Fruit fly (Drosophila melanogaster): ENCODE measurements around the gene BRWD3.

The BRWD3 gene

dm6 chr3R:24357698-24358097 lies 38.9 kb downstream of the BRWD3 start, which contains the start of gene Golgin84:
Gene Golgin84, minus strand, starts transcription at chr3R:24357938.
- TF ChIP-seq EcR (GFP tag; optimal IDR thresholded peaks at IDR 0.05) (no peak), CG9948 (tag; optimal IDR thresholded peaks at IDR 0.05) (no peak), Ets98B (GFP tag; IDR thresholded peaks at IDR 0.05) (no peak), CG8159 (tag; optimal IDR thresholded peaks at IDR 0.05) (no peak), CG32121 (GFP tag; IDR thresholded peaks at IDR 0.05) (no peak), CG12605 (GFP tag; IDR thresholded peaks at IDR 0.05) (no peak), CG13204 (GFP tag; optimal IDR thresholded peaks at IDR 0.05) (no peak), D1 (tag; optimal IDR thresholded peaks at IDR 0.05) (no peak), Pif1B (GFP tag; optimal IDR thresholded peaks at IDR 0.05) (no peak), CG4496 (GFP tag; IDR thresholded peaks at IDR 0.05) (no peak), CG34367 (tag; optimal IDR thresholded peaks at IDR 0.05) (no peak), CG14655 (GFP tag; optimal IDR thresholded peaks at IDR 0.05) (no peak), rn (GFP tag; IDR thresholded peaks at IDR 0.05) (no peak)

dm6 chr3R:24359957-24360356 lies 41.2 kb downstream of the BRWD3 start, which contains the start of gene CG18528:
Gene CG18528, minus strand, starts transcription at chr3R:24360144.
- TF ChIP-seq CG10348 (GFP tag; IDR thresholded peaks at IDR 0.05) = no peak

dm6 chr3R:24361583-24361982 lies 42.8 kb downstream of the BRWD3 start, which contains the start of the genes CG5762 and CG33339:
Gene CG5762, minus strand, starts transcription at chr3R:24361683.
Gene CG33339, plus strand, starts transcription at chr3R:24361847.
- TF ChIP-seq CG12605 (GFP tag; IDR thresholded peaks at IDR 0.05) = no peak
- no peak for TF ChIP-seq CG4496 (GFP tag; IDR thresholded peaks at IDR 0.05)
- no peak for TF ChIP-seq Pif1B (GFP tag; optimal IDR thresholded peaks at IDR 0.05)
- TF ChIP-seq D1 (tag; optimal IDR thresholded peaks at IDR 0.05) = no peak
- TF ChIP-seq CG8301 (tag; optimal IDR thresholded peaks at IDR 0.05) = no peak
- TF ChIP-seq CG17806 (tag; optimal IDR thresholded peaks at IDR 0.05) = no peak
- TF ChIP-seq Pif1A (GFP tag; optimal IDR thresholded peaks at IDR 0.05) = no peak
- no peak for TF ChIP-seq CG14655 (GFP tag; optimal IDR thresholded peaks at IDR 0.05)
- no peak for TF ChIP-seq CG32121 (GFP tag; IDR thresholded peaks at IDR 0.05)
- no peak for TF ChIP-seq CG34367 (tag; optimal IDR thresholded peaks at IDR 0.05)
- TF ChIP-seq gl (tag; optimal IDR thresholded peaks at IDR 0.05) = no peak
- no peak for TF ChIP-seq EcR (GFP tag; optimal IDR thresholded peaks at IDR 0.05)
- no peak for TF ChIP-seq CG13204 (GFP tag; optimal IDR thresholded peaks at IDR 0.05)
- no peak for TF ChIP-seq rn (GFP tag; IDR thresholded peaks at IDR 0.05)
- TF ChIP-seq CG8159 (tag; optimal IDR thresholded peaks at IDR 0.05) = no peak
- TF ChIP-seq Snoo (tag; optimal IDR thresholded peaks at IDR 0.05) = no peak
- no peak for TF ChIP-seq fd96Ca (GFP tag; IDR thresholded peaks at IDR 0.05)
- TF ChIP-seq CG9948 (tag; optimal IDR thresholded peaks at IDR 0.05) = no peak
- TF ChIP-seq CG15710 (tag; optimal IDR thresholded peaks at IDR 0.05) = no peak
- no peak for TF ChIP-seq Ets98B (GFP tag; IDR thresholded peaks at IDR 0.05)

- TF ChIP-seq CG32121 (GFP tag; IDR thresholded peaks at IDR 0.05) (no peak), Pif1A (GFP tag; optimal IDR thresholded peaks at IDR 0.05) (no peak), CG14655 (GFP tag; optimal IDR thresholded peaks at IDR 0.05) (no peak), Pif1B (GFP tag; optimal IDR thresholded peaks at IDR 0.05) (no peak), fd96Ca (GFP tag; IDR thresholded peaks at IDR 0.05) (no peak), Snoo (tag; optimal IDR thresholded peaks at IDR 0.05) (no peak), gl (tag; optimal IDR thresholded peaks at IDR 0.05) (no peak), CG13204 (GFP tag; optimal IDR thresholded peaks at IDR 0.05) (no peak), CG4496 (GFP tag; IDR thresholded peaks at IDR 0.05) (no peak), CG10348 (GFP tag; IDR thresholded peaks at IDR 0.05) (no peak), CG8159 (tag; optimal IDR thresholded peaks at IDR 0.05) (no peak), D1 (tag; optimal IDR thresholded peaks at IDR 0.05) (no peak)
Observed at dm6 chr3R:24362838-24363237, 44.0 kb downstream of the BRWD3 start, which contains the start of gene CG33340. Gene CG33340, plus strand, starts transcription at chr3R:24363138.

- no peak for TF ChIP-seq D1 (tag; optimal IDR thresholded peaks at IDR 0.05)
- no peak for TF ChIP-seq EcR (GFP tag; optimal IDR thresholded peaks at IDR 0.05)
- TF ChIP-seq Pif1A (GFP tag; optimal IDR thresholded peaks at IDR 0.05) = no peak
- TF ChIP-seq CG15710 (tag; optimal IDR thresholded peaks at IDR 0.05) = no peak
- TF ChIP-seq Pif1B (GFP tag; optimal IDR thresholded peaks at IDR 0.05) = no peak
- no peak for TF ChIP-seq gl (tag; optimal IDR thresholded peaks at IDR 0.05)
- TF ChIP-seq CG8159 (tag; optimal IDR thresholded peaks at IDR 0.05) = no peak
- no peak for TF ChIP-seq CG34367 (tag; optimal IDR thresholded peaks at IDR 0.05)
- no peak for TF ChIP-seq Ets98B (GFP tag; IDR thresholded peaks at IDR 0.05)
- TF ChIP-seq CG9948 (tag; optimal IDR thresholded peaks at IDR 0.05) = no peak
- no peak for TF ChIP-seq CG12605 (GFP tag; IDR thresholded peaks at IDR 0.05)
- TF ChIP-seq Snoo (tag; optimal IDR thresholded peaks at IDR 0.05) = no peak
- TF ChIP-seq CG13204 (GFP tag; optimal IDR thresholded peaks at IDR 0.05) = no peak
- no peak for TF ChIP-seq rn (GFP tag; IDR thresholded peaks at IDR 0.05)
- no peak for TF ChIP-seq fd96Ca (GFP tag; IDR thresholded peaks at IDR 0.05)
- no peak for TF ChIP-seq CG8301 (tag; optimal IDR thresholded peaks at IDR 0.05)
- TF ChIP-seq CG17806 (tag; optimal IDR thresholded peaks at IDR 0.05) = no peak
- no peak for TF ChIP-seq CG10348 (GFP tag; IDR thresholded peaks at IDR 0.05)
- TF ChIP-seq CG4496 (GFP tag; IDR thresholded peaks at IDR 0.05) = no peak
Observed at dm6 chr3R:24364880-24365604, 46.2 kb downstream of the BRWD3 start, which contains the start of the genes CG17784 and CG13613. Gene CG17784, minus strand, starts transcription at chr3R:24364980. Gene CG13613, plus strand, starts transcription at chr3R:24365554.

- TF ChIP-seq CG34367 (tag; optimal IDR thresholded peaks at IDR 0.05) = no peak
- no peak for TF ChIP-seq CG8301 (tag; optimal IDR thresholded peaks at IDR 0.05)
Observed at dm6 chr3R:24367120-24367519, 48.3 kb downstream of the BRWD3 start, which contains the start of gene CG42811. Gene CG42811, minus strand, starts transcription at chr3R:24367220.

All from whole organism, pupa.